Fruit fly (Drosophila melanogaster) whole organism, embryonic: ENCODE measurements around the gene CG44090.

Experiments used
- Adf1 ChIP-seq: fragments of 200-800 bp; sonication (Bioruptor generic); IDR thresholded peaks from 2 replicates; pipeline ENCODE4 v1.3.6; 2022; ENCODE audit warnings: missing biosample characterization, missing genetic modification characterization
- Atf6 ChIP-seq: fragments of 200-800 bp; sonication (Bioruptor generic); IDR thresholded peaks from 2 replicates; pipeline ENCODE4 v1.3.6; 2022; ENCODE audit warnings: missing biosample characterization, missing genetic modification characterization
- BtbVII ChIP-seq: fragments of 200-800 bp; sonication (Bioruptor generic); optimal IDR thresholded peaks from 3 replicates; lab custom pipeline; 2017; ENCODE audit warnings: missing biosample characterization, mild to moderate bottlenecking, missing genetic modification characterization
- CG10209 ChIP-seq: fragments of 200-800 bp; sonication (Bioruptor generic); optimal IDR thresholded peaks from 3 replicates; lab custom pipeline; 2017; ENCODE audit warnings: missing biosample characterization, mild to moderate bottlenecking, missing genetic modification characterization, missing genetic modification reagents
- CG10654 ChIP-seq: fragments of 200-800 bp; sonication (Bioruptor generic); optimal IDR thresholded peaks from 2 replicates; lab custom pipeline; 2016; ENCODE audit warnings: missing biosample characterization, missing genetic modification characterization
- CG11398 ChIP-seq: fragments of 200-800 bp; sonication (Bioruptor generic); optimal IDR thresholded peaks from 2 replicates; lab custom pipeline; 2016; ENCODE audit warnings: missing biosample characterization, missing genetic modification characterization
- CG12942 ChIP-seq: fragments of 200-800 bp; sonication (Bioruptor generic); optimal IDR thresholded peaks from 3 replicates; lab custom pipeline; 2016; ENCODE audit warnings: missing biosample characterization, missing genetic modification characterization
- CG16815 ChIP-seq: fragments of 200-800 bp; sonication (Bioruptor generic); optimal IDR thresholded peaks from 3 replicates; lab custom pipeline; 2017; ENCODE audit warnings: missing biosample characterization, mild to moderate bottlenecking, missing genetic modification characterization
- CG16863 ChIP-seq: fragments of 200-800 bp; sonication (Bioruptor generic); optimal IDR thresholded peaks from 3 replicates; lab custom pipeline; 2016; ENCODE audit warnings: missing biosample characterization, missing genetic modification characterization
- CG17359 ChIP-seq: fragments of 200-800 bp; sonication (Bioruptor generic); optimal IDR thresholded peaks from 3 replicates; lab custom pipeline; 2018; ENCODE audit warnings: missing biosample characterization, mild to moderate bottlenecking, missing genetic modification characterization, moderate library complexity
- CG17912 ChIP-seq: fragments of 200-800 bp; sonication (Bioruptor generic); optimal IDR thresholded peaks from 2 replicates; lab custom pipeline; 2018; ENCODE audit warnings: missing biosample characterization, mild to moderate bottlenecking, missing genetic modification characterization
- CG30403 ChIP-seq: fragments of 200-800 bp; sonication (Bioruptor generic); optimal IDR thresholded peaks from 3 replicates; lab custom pipeline; 2016; ENCODE audit warnings: missing biosample characterization, missing genetic modification characterization
- CG31388 ChIP-seq: fragments of 200-800 bp; sonication (Bioruptor generic); optimal IDR thresholded peaks from 2 replicates; lab custom pipeline; 2016; ENCODE audit warnings: missing biosample characterization, missing genetic modification characterization
- CG33557 ChIP-seq: fragments of 200-800 bp; sonication (Bioruptor generic); optimal IDR thresholded peaks from 2 replicates; lab custom pipeline; 2019; ENCODE audit warnings: missing biosample characterization, mild to moderate bottlenecking, missing genetic modification characterization, moderate library complexity
- CG9817 ChIP-seq: fragments of 200-800 bp; sonication (Bioruptor generic); optimal IDR thresholded peaks from 2 replicates; lab custom pipeline; 2018; ENCODE audit warnings: missing biosample characterization, mild to moderate bottlenecking, missing genetic modification characterization, moderate library complexity
- CG9932 ChIP-seq: fragments of 200-800 bp; sonication (Bioruptor generic); IDR thresholded peaks from 2 replicates; pipeline ENCODE4 v1.3.6; 2022; ENCODE audit warnings: missing biosample characterization, missing genetic modification characterization
- Fer1 ChIP-seq: fragments of 200-800 bp; sonication (Bioruptor generic); optimal IDR thresholded peaks from 2 replicates; lab custom pipeline; 2017; ENCODE audit warnings: missing biosample characterization, mild to moderate bottlenecking, missing genetic modification characterization
- Gsc ChIP-seq: fragments of 200-800 bp; sonication (Bioruptor generic); IDR thresholded peaks from 2 replicates; pipeline ENCODE4 v1.3.6; 2022; ENCODE audit warnings: missing biosample characterization, missing genetic modification characterization
- HmgZ ChIP-seq: fragments of 200-800 bp; sonication (Bioruptor generic); optimal IDR thresholded peaks from 2 replicates; lab custom pipeline; 2018; ENCODE audit warnings: missing biosample characterization, mild to moderate bottlenecking, missing genetic modification characterization
- Hr78 ChIP-seq, 2 experiments: fragments of 200-800 bp in 1 of 2; fragments of >200 bp in 1 of 2; sonication (Bioruptor generic) in 1 of 2; optimal IDR thresholded peaks; 2 replicates each; lab custom pipeline; 2017 to 2019; ENCODE audit warnings: missing biosample characterization in 2 of 2, missing genetic modification characterization in 2 of 2, mild to moderate bottlenecking in 1 of 2, moderate library complexity in 1 of 2
- Lhr ChIP-seq: fragments of 200-800 bp; sonication (Bioruptor generic); optimal IDR thresholded peaks from 3 replicates; lab custom pipeline; 2017; ENCODE audit warnings: mild to moderate bottlenecking, missing biosample characterization, missing genetic modification reagents, missing genetic modification characterization
- MBD-R2 ChIP-seq: fragments of 200-800 bp; sonication (Bioruptor generic); IDR thresholded peaks from 2 replicates; pipeline ENCODE4 v1.3.6; 2022; ENCODE audit warnings: missing biosample characterization, missing genetic modification characterization
- Mes4 ChIP-seq: fragments of 200-800 bp; sonication (Bioruptor generic); optimal IDR thresholded peaks from 2 replicates; lab custom pipeline; 2016; ENCODE audit warnings: missing biosample characterization, missing genetic modification characterization
- Opbp ChIP-seq: fragments of 200-800 bp; sonication (Bioruptor generic); IDR thresholded peaks from 3 replicates; pipeline ENCODE4 v1.3.6; 2022; ENCODE audit warnings: missing biosample characterization, missing genetic modification characterization; ENCODE audit not compliant: partially characterized antibody
- Six4 ChIP-seq: fragments of 200-800 bp; sonication (Bioruptor generic); optimal IDR thresholded peaks from 2 replicates; lab custom pipeline; 2016; ENCODE audit warnings: missing biosample characterization, missing genetic modification characterization
- Sry-δ ChIP-seq: fragments of 200-800 bp; sonication (Bioruptor generic); optimal IDR thresholded peaks from 2 replicates; lab custom pipeline; 2016; ENCODE audit warnings: missing biosample characterization, missing genetic modification characterization
- ab ChIP-seq: fragments of 200-800 bp; sonication (Bioruptor generic); optimal IDR thresholded peaks from 2 replicates; lab custom pipeline; 2016; ENCODE audit warnings: missing biosample characterization, missing genetic modification characterization
- ac ChIP-seq: fragments of 200-800 bp; sonication (Bioruptor generic); optimal IDR thresholded peaks from 3 replicates; lab custom pipeline; 2017; ENCODE audit warnings: missing biosample characterization, mild to moderate bottlenecking, missing genetic modification characterization
- bcd ChIP-seq: fragments of 200-800 bp; sonication (Bioruptor generic); optimal IDR thresholded peaks from 2 replicates; lab custom pipeline; 2017; ENCODE audit warnings: missing biosample characterization, mild to moderate bottlenecking, missing genetic modification characterization
- croc ChIP-seq: fragments of 200-800 bp; sonication (Bioruptor generic); conservative IDR thresholded peaks from 3 replicates; pipeline ENCODE4 v1.3.6; 2022; ENCODE audit warnings: missing biosample characterization, missing genetic modification characterization
- da ChIP-seq: fragments of 200-800 bp; sonication (Bioruptor generic); optimal IDR thresholded peaks from 2 replicates; lab custom pipeline; 2016; ENCODE audit warnings: missing biosample characterization, missing genetic modification characterization
- dati ChIP-seq: fragments of 200-800 bp; sonication (Bioruptor generic); IDR thresholded peaks from 2 replicates; pipeline ENCODE4 v1.3.6; 2022; ENCODE audit warnings: missing biosample characterization, missing genetic modification characterization
- dysf ChIP-seq: fragments of 200-800 bp; sonication (Bioruptor generic); IDR thresholded peaks from 3 replicates; pipeline ENCODE4 v1.3.6; 2022; ENCODE audit warnings: missing biosample characterization, missing genetic modification characterization
- fd102C ChIP-seq: fragments of 200-800 bp; sonication (Bioruptor generic); optimal IDR thresholded peaks from 2 replicates; lab custom pipeline; 2018; ENCODE audit warnings: missing biosample characterization, mild to moderate bottlenecking, missing genetic modification characterization, moderate library complexity
- grau ChIP-seq: fragments of 200-800 bp; optimal IDR thresholded peaks from 3 replicates; lab custom pipeline; 2019; ENCODE audit warnings: missing biosample characterization, mild to moderate bottlenecking, missing genetic modification characterization, moderate library complexity
- jing ChIP-seq: fragments of 200-800 bp; sonication (Bioruptor generic); optimal IDR thresholded peaks from 2 replicates; lab custom pipeline; 2018; ENCODE audit warnings: missing biosample characterization, mild to moderate bottlenecking, missing genetic modification characterization
- lab ChIP-seq: fragments of 200-800 bp; sonication (Bioruptor generic); optimal IDR thresholded peaks from 3 replicates; lab custom pipeline; 2017; ENCODE audit warnings: missing biosample characterization, missing genetic modification characterization, mild to moderate bottlenecking, moderate library complexity, missing genetic modification reagents
- nau ChIP-seq: fragments of 200-800 bp; sonication (Bioruptor generic); optimal IDR thresholded peaks from 3 replicates; lab custom pipeline; 2017; ENCODE audit warnings: missing biosample characterization, mild to moderate bottlenecking, missing genetic modification characterization, missing genetic modification reagents
- odd ChIP-seq: fragments of 200-800 bp; sonication (Bioruptor generic); optimal IDR thresholded peaks from 2 replicates; lab custom pipeline; 2017; ENCODE audit warnings: missing biosample characterization, mild to moderate bottlenecking, missing genetic modification characterization
- pb ChIP-seq: fragments of 200-800 bp; sonication (Bioruptor generic); optimal IDR thresholded peaks from 3 replicates; lab custom pipeline; 2016; ENCODE audit warnings: missing biosample characterization, missing genetic modification characterization
- peb ChIP-seq: fragments of 200-800 bp; sonication (Bioruptor generic); IDR thresholded peaks from 2 replicates; pipeline ENCODE4 v1.3.6; 2022; ENCODE audit warnings: missing biosample characterization, missing genetic modification characterization
- prd ChIP-seq, 3 experiments: fragments of >200 bp in 2 of 3; fragments of 200-800 bp in 1 of 3; sonication (Bioruptor generic) in 1 of 3; optimal IDR thresholded peaks in 2 of 3; IDR thresholded peaks in 1 of 3; 2 replicates in 2 of 3; 3 replicates in 1 of 3; pipeline versions ENCODE4 v1.3.6 to Lab custom; 2017 to 2022; ENCODE audit warnings: missing biosample characterization in 1 of 3, missing genetic modification characterization in 1 of 3
- pros ChIP-seq: fragments of 200-800 bp; sonication (Bioruptor generic); optimal IDR thresholded peaks from 3 replicates; lab custom pipeline; 2019; ENCODE audit warnings: missing biosample characterization, mild to moderate bottlenecking, missing genetic modification characterization, moderate library complexity
- ranshi ChIP-seq: fragments of 200-800 bp; sonication (Bioruptor generic); IDR thresholded peaks from 2 replicates; pipeline ENCODE4 v1.3.6; 2022; ENCODE audit warnings: missing biosample characterization, missing genetic modification characterization
- schlank ChIP-seq: fragments of 200-800 bp; sonication (Bioruptor generic); optimal IDR thresholded peaks from 2 replicates; lab custom pipeline; 2018; ENCODE audit warnings: missing biosample characterization, mild to moderate bottlenecking, missing genetic modification characterization
- sisA ChIP-seq: fragments of 200-800 bp; sonication (Bioruptor generic); IDR thresholded peaks from 2 replicates; pipeline ENCODE4 v1.3.6; 2022; ENCODE audit warnings: missing biosample characterization, missing genetic modification characterization
- sqz ChIP-seq: fragments of 200-800 bp; sonication (Bioruptor generic); optimal IDR thresholded peaks from 3 replicates; lab custom pipeline; 2018; ENCODE audit warnings: missing biosample characterization, mild to moderate bottlenecking, missing genetic modification characterization
- ttk ChIP-seq: fragments of 200-800 bp; sonication (Bioruptor generic); IDR thresholded peaks from 2 replicates; pipeline ENCODE4 v2.1.2; 2022; ENCODE audit warnings: missing biosample characterization, missing genetic modification characterization
- vnd ChIP-seq: fragments of 200-800 bp; sonication (Bioruptor generic); IDR thresholded peaks from 3 replicates; pipeline ENCODE4 v1.3.6; 2022; ENCODE audit warnings: missing biosample characterization, missing genetic modification characterization; ENCODE audit not compliant: partially characterized antibody

CG44090 gene

dm6 chr3R:17386168-17386819, 47.9 kb downstream of the CG44090 start (continued):
- peak; percentile 58 for TF ChIP-seq CG9817
- TF ChIP-seq bcd (GFP tag; lab: Kevin White, UChicago) = peak; percentile 65
- TF ChIP-seq Lhr = peak; percentile 12
- TF ChIP-seq jing (GFP tag; lab: Kevin White, UChicago) = peak; percentile 40
- peak; percentile 86 for TF ChIP-seq CG17359 (tag; lab: Kevin White, UChicago)
- TF ChIP-seq MBD-R2 (GFP tag; lab: Robert Waterston, UW) = no peak; the same call in 1 of the 2 replicates
- TF ChIP-seq pb (GFP tag; lab: Kevin White, UChicago) = no peak
- TF ChIP-seq CG16815 (GFP tag; lab: Kevin White, UChicago) = peak; percentile 35
- peak; percentile 49 for TF ChIP-seq CG9932 (GFP tag; lab: Robert Waterston, UW)
- no peak for TF ChIP-seq pros (GFP tag; lab: Kevin White, UChicago)
- peak; percentile 42 for TF ChIP-seq BtbVII (GFP tag; lab: Kevin White, UChicago)
- TF ChIP-seq fd102C (GFP tag; lab: Kevin White, UChicago) = no peak
- TF ChIP-seq peb = peak; percentile 44; the same call in 1 of the 2 replicates
- peak in 1 of 2 experiments; percentile 29 for TF ChIP-seq Hr78 (GFP tag; optimal IDR thresholded peaks at IDR 0.05; lab: Kevin White, UChicago)
- TF ChIP-seq lab (GFP tag; lab: Kevin White, UChicago) = peak; percentile 75
- peak; percentile 65 for TF ChIP-seq Atf6 (GFP tag; lab: Robert Waterston, UW)
- peak; percentile 77 for TF ChIP-seq ranshi (GFP tag; lab: Robert Waterston, UW)
- no peak for TF ChIP-seq Opbp (GFP tag; lab: Robert Waterston, UW)
- peak; percentile 77 for TF ChIP-seq sisA (GFP tag; lab: Robert Waterston, UW)
- no peak for TF ChIP-seq prd (optimal IDR thresholded peaks at IDR 0.05; lab: Kevin White, UChicago)
- peak; percentile 88 for TF ChIP-seq prd (GFP tag; IDR thresholded peaks at IDR 0.05; lab: Robert Waterston, UW)
- no peak for TF ChIP-seq CG31388 (GFP tag; lab: Kevin White, UChicago)
- peak; percentile 49 for TF ChIP-seq Six4 (GFP tag; lab: Kevin White, UChicago)
- peak; percentile 72 for TF ChIP-seq Fer1 (GFP tag; lab: Kevin White, UChicago)
- peak; percentile 55; the same call in 1 of the 2 replicates for TF ChIP-seq Gsc (GFP tag; lab: Robert Waterston, UW)
- TF ChIP-seq CG16863 (GFP tag; lab: Kevin White, UChicago) = peak; percentile 36
- peak; percentile 72 for TF ChIP-seq ttk (GFP tag; lab: Robert Waterston, UW)
- TF ChIP-seq Sry-δ (GFP tag; lab: Kevin White, UChicago) = peak; percentile 31
- TF ChIP-seq CG10654 (GFP tag; lab: Kevin White, UChicago) = peak; percentile 53
- peak; percentile 64 for TF ChIP-seq croc (GFP tag; lab: Robert Waterston, UW)
- TF ChIP-seq vnd = no peak
- peak; percentile 65 for TF ChIP-seq CG30403
- TF ChIP-seq ac (GFP tag; lab: Kevin White, UChicago) = peak; percentile 22
- no peak for TF ChIP-seq ab
- peak; percentile 65 for TF ChIP-seq dysf (GFP tag; lab: Robert Waterston, UW)
- peak; percentile 95 for TF ChIP-seq grau (tag; lab: Kevin White, UChicago)
- no peak for TF ChIP-seq schlank
- peak; percentile 85 for TF ChIP-seq nau (GFP tag; lab: Kevin White, UChicago)
- TF ChIP-seq CG11398 (GFP tag; lab: Kevin White, UChicago) = no peak
- no peak for TF ChIP-seq HmgZ
- TF ChIP-seq CG17912 (GFP tag; lab: Kevin White, UChicago) = no peak
- no peak for TF ChIP-seq da (GFP tag; lab: Kevin White, UChicago)
- peak; percentile 55 for TF ChIP-seq dati (GFP tag; lab: Robert Waterston, UW)
- no peak for TF ChIP-seq Adf1 (GFP tag; lab: Robert Waterston, UW)
- no peak for TF ChIP-seq CG12942 (GFP tag; lab: Kevin White, UChicago)
- peak; percentile 17 for TF ChIP-seq sqz (GFP tag; lab: Kevin White, UChicago)
- peak; percentile 10 for TF ChIP-seq CG33557
- peak; percentile 44 for TF ChIP-seq CG10209 (GFP tag; lab: Kevin White, UChicago)
- no peak for TF ChIP-seq odd (GFP tag; lab: Kevin White, UChicago)
- no peak for TF ChIP-seq Mes4
